Worm (Caenorhabditis elegans) whole organism, early embryonic: ENCODE results near the gene K08D8.5.

ENCODE experiments used
- B0310.2 ChIP-seq: sonication (generic microtip); optimal IDR thresholded peaks from 2 replicates; lab custom pipeline; 2016; ENCODE audit warnings: mild to moderate bottlenecking, missing genetic modification characterization, missing compliant biosample characterization
- F13C5.2 ChIP-seq: sonication (generic microtip); optimal IDR thresholded peaks from 2 replicates; lab custom pipeline; 2017; ENCODE audit warnings: mild to moderate bottlenecking, missing genetic modification characterization, inconsistent platforms, missing compliant biosample characterization
- aly-1 ChIP-seq: sonication (generic microtip); optimal IDR thresholded peaks from 2 replicates; lab custom pipeline; 2016; ENCODE audit warnings: missing genetic modification characterization, missing compliant biosample characterization
- ama-1 ChIP-seq: fragments of 150-350 bp; optimal IDR thresholded peaks from 2 replicates; lab custom pipeline; 2014
- ceh-13 ChIP-seq: fragments of 200-800 bp; sonication (Bioruptor generic); optimal IDR thresholded peaks from 2 replicates; lab custom pipeline; 2018; ENCODE audit warnings: mild to moderate bottlenecking, missing genetic modification characterization, missing compliant biosample characterization
- ceh-36 ChIP-seq: sonication (generic microtip); optimal IDR thresholded peaks from 2 replicates; lab custom pipeline; 2016; ENCODE audit warnings: missing genetic modification characterization, inconsistent platforms, missing compliant biosample characterization
- ets-7 ChIP-seq: sonication (generic microtip); optimal IDR thresholded peaks from 2 replicates; lab custom pipeline; 2016; ENCODE audit warnings: missing genotype, missing genetic modification characterization, missing compliant biosample characterization
- flt-1 ChIP-seq: fragments of 200-800 bp; sonication (Bioruptor generic); IDR thresholded peaks from 2 replicates; pipeline ENCODE4 v1.3.6; 2022; ENCODE audit warnings: missing genetic modification characterization, missing compliant biosample characterization
- hmbx-1 ChIP-seq: sonication (generic microtip); optimal IDR thresholded peaks from 2 replicates; lab custom pipeline; 2016; ENCODE audit warnings: mild to moderate bottlenecking, missing genetic modification characterization, missing compliant biosample characterization
- hmg-4 ChIP-seq: fragments of 200-800 bp; sonication (Bioruptor generic); optimal IDR thresholded peaks from 2 replicates; lab custom pipeline; 2018; ENCODE audit warnings: mild to moderate bottlenecking, missing genetic modification characterization, missing compliant biosample characterization
- hnd-1 ChIP-seq: sonication (generic microtip); optimal IDR thresholded peaks from 2 replicates; lab custom pipeline; 2016; ENCODE audit warnings: missing genetic modification characterization, missing compliant biosample characterization
- pes-1 ChIP-seq: fragments of 200-800 bp; sonication (Bioruptor generic); IDR thresholded peaks from 2 replicates; pipeline ENCODE4 v1.3.6; 2022; ENCODE audit warnings: missing genetic modification reagents, missing genetic modification characterization, missing compliant biosample characterization
- scrt-1 ChIP-seq: fragments of 200-800 bp; sonication (Bioruptor generic); IDR thresholded peaks from 2 replicates; pipeline ENCODE4 v1.3.6; 2022; ENCODE audit warnings: missing genetic modification characterization, missing compliant biosample characterization
- sea-1 ChIP-seq: fragments of 200-800 bp; sonication (Bioruptor generic); conservative IDR thresholded peaks from 2 replicates; pipeline ENCODE4 v1.3.6; 2022; ENCODE audit warnings: missing genetic modification characterization, missing compliant biosample characterization
- tbx-11 ChIP-seq: fragments of 200-800 bp; sonication (Bioruptor generic); IDR thresholded peaks from 2 replicates; pipeline ENCODE4 v1.3.6; 2022; ENCODE audit warnings: missing genetic modification characterization, missing compliant biosample characterization
- tbx-37 ChIP-seq: fragments of 200-800 bp; sonication (Bioruptor generic); conservative IDR thresholded peaks from 2 replicates; pipeline ENCODE4 v1.3.6; 2022; ENCODE audit warnings: missing genetic modification reagents, missing genetic modification characterization, missing compliant biosample characterization
- tra-4 ChIP-seq: sonication (generic microtip); optimal IDR thresholded peaks from 2 replicates; lab custom pipeline; 2017; ENCODE audit warnings: missing genetic modification characterization, missing compliant biosample characterization

K08D8.5 gene

ce11 chrIV:12900267-12900666 lies 11.7 kb downstream of the K08D8.5 start, which contains the start of gene K08D8.10:
TSS of gene K08D8.10 (plus strand) at chrIV:12900567.
- TF ChIP-seq ama-1 (lab: Kevin White, UChicago): no peak

ce11 chrIV:12899392-12899791 lies 12.5 kb downstream of the K08D8.5 start, which contains the start of gene K08D8.9:
TSS of gene K08D8.9 (plus strand) at chrIV:12899692.
- no peak for TF ChIP-seq flt-1 (GFP tag; lab: Robert Waterston, UW)
- no peak for TF ChIP-seq pes-1 (GFP tag; lab: Robert Waterston, UW)
- no peak for TF ChIP-seq tbx-11 (GFP tag; lab: Robert Waterston, UW)
- no peak for TF ChIP-seq tbx-37 (GFP tag; lab: Robert Waterston, UW)
- no peak for TF ChIP-seq ceh-13
- no peak for TF ChIP-seq aly-1 (tag; lab: Kevin White, UChicago)
- TF ChIP-seq hmbx-1 (tag; lab: Kevin White, UChicago): no peak
- TF ChIP-seq sea-1 (GFP tag; lab: Robert Waterston, UW): no peak

ce11 chrIV:12898823-12899222 lies 13.1 kb downstream of the K08D8.5 start:
- TF ChIP-seq F13C5.2 (tag; lab: Kevin White, UChicago) (no peak), ama-1 (lab: Kevin White, UChicago) (no peak), ceh-36 (no peak), scrt-1 (GFP tag; lab: Robert Waterston, UW) (no peak), hnd-1 (tag; lab: Kevin White, UChicago) (no peak), ets-7 (tag; lab: Kevin White, UChicago) (no peak), hmg-4 (GFP tag; lab: Kevin White, UChicago) (no peak), aly-1 (tag; lab: Kevin White, UChicago) (no peak), tbx-11 (GFP tag; lab: Robert Waterston, UW) (no peak), sea-1 (GFP tag; lab: Robert Waterston, UW) (no peak)

ce11 chrIV:12897146-12897545 lies 14.8 kb downstream of the K08D8.5 start:
- TF ChIP-seq scrt-1 (GFP tag; lab: Robert Waterston, UW) (no peak), hnd-1 (tag; lab: Kevin White, UChicago) (no peak), hmg-4 (GFP tag; lab: Kevin White, UChicago) (no peak), ama-1 (lab: Kevin White, UChicago) (no peak), F13C5.2 (tag; lab: Kevin White, UChicago) (no peak), ceh-13 (no peak), flt-1 (GFP tag; lab: Robert Waterston, UW) (no peak), ets-7 (tag; lab: Kevin White, UChicago) (no peak), B0310.2 (tag; lab: Kevin White, UChicago) (no peak), tra-4 (tag; lab: Kevin White, UChicago) (no peak), aly-1 (tag; lab: Kevin White, UChicago) (no peak)

ce11 chrIV:12896371-12896882 lies 15.5 kb downstream of the K08D8.5 start, which contains the start of gene K08D8.7:
TSS of gene K08D8.7 (plus strand) at chrIV:12896832.
- no peak for TF ChIP-seq ama-1 (lab: Kevin White, UChicago)
- no peak for TF ChIP-seq aly-1 (tag; lab: Kevin White, UChicago)
- TF ChIP-seq ceh-36: no peak
- no peak for TF ChIP-seq sea-1 (GFP tag; lab: Robert Waterston, UW)
- TF ChIP-seq hnd-1 (tag; lab: Kevin White, UChicago): no peak
- TF ChIP-seq ets-7 (tag; lab: Kevin White, UChicago): no peak
- TF ChIP-seq tra-4 (tag; lab: Kevin White, UChicago): no peak
- no peak for TF ChIP-seq B0310.2 (tag; lab: Kevin White, UChicago)
- TF ChIP-seq flt-1 (GFP tag; lab: Robert Waterston, UW): no peak
- no peak for TF ChIP-seq tbx-11 (GFP tag; lab: Robert Waterston, UW)
- no peak for TF ChIP-seq F13C5.2 (tag; lab: Kevin White, UChicago)
- TF ChIP-seq pes-1 (GFP tag; lab: Robert Waterston, UW): no peak
- TF ChIP-seq hmbx-1 (tag; lab: Kevin White, UChicago): no peak
- TF ChIP-seq scrt-1 (GFP tag; lab: Robert Waterston, UW): no peak
- no peak for TF ChIP-seq hmg-4 (GFP tag; lab: Kevin White, UChicago)

ce11 chrIV:12894996-12895395 lies 16.9 kb downstream of the K08D8.5 start, which contains the start of gene K08D8.11:
TSS of gene K08D8.11 (plus strand) at chrIV:12895296.
- TF ChIP-seq flt-1 (GFP tag; lab: Robert Waterston, UW): no peak
- no peak for TF ChIP-seq pes-1 (GFP tag; lab: Robert Waterston, UW)
- no peak for TF ChIP-seq tbx-37 (GFP tag; lab: Robert Waterston, UW)
- TF ChIP-seq tbx-11 (GFP tag; lab: Robert Waterston, UW): no peak

ce11 chrIV:12893166-12893565 lies 18.8 kb downstream of the K08D8.5 start, which contains the start of gene K08D8.12:
TSS of gene K08D8.12 (plus strand) at chrIV:12893466.
- TF ChIP-seq ceh-36 (no peak), tbx-37 (GFP tag; lab: Robert Waterston, UW) (no peak), F13C5.2 (tag; lab: Kevin White, UChicago) (no peak), sea-1 (GFP tag; lab: Robert Waterston, UW) (no peak), B0310.2 (tag; lab: Kevin White, UChicago) (no peak), hmbx-1 (tag; lab: Kevin White, UChicago) (no peak), ceh-13 (no peak), ets-7 (tag; lab: Kevin White, UChicago) (no peak)

ce11 chrIV:12892194-12892593 lies 19.7 kb downstream of the K08D8.5 start, which contains the start of gene K08D8.1:
TSS of gene K08D8.1 (plus strand) at chrIV:12892494.
- TF ChIP-seq B0310.2 (tag; lab: Kevin White, UChicago) (no peak), F13C5.2 (tag; lab: Kevin White, UChicago) (no peak), tbx-11 (GFP tag; lab: Robert Waterston, UW) (no peak), ceh-13 (no peak), sea-1 (GFP tag; lab: Robert Waterston, UW) (no peak), hmbx-1 (tag; lab: Kevin White, UChicago) (no peak), tra-4 (tag; lab: Kevin White, UChicago) (no peak), aly-1 (tag; lab: Kevin White, UChicago) (no peak)
